Worm (Caenorhabditis elegans) whole organism, L1 larva: ENCODE measurements around the gene Y62H9A.1.

Source experiments
- lin-13 ChIP-seq: fragments of 150-350 bp; optimal IDR thresholded peaks from 2 replicates; lab custom pipeline; 2014; ENCODE audit warnings: missing biosample characterization, missing genetic modification reagents, missing genetic modification characterization
- mdl-1 ChIP-seq, 2 experiments: fragments of 150-350 bp; optimal IDR thresholded peaks; 2 replicates each; lab custom pipeline; 2014 to 2017; ENCODE audit warnings: missing biosample characterization in 2 of 2, missing genetic modification characterization in 2 of 2, inconsistent platforms in 1 of 2
- nhr-11 ChIP-seq: fragments of 150-350 bp; optimal IDR thresholded peaks from 2 replicates; lab custom pipeline; 2014; ENCODE audit warnings: missing biosample characterization, missing genetic modification characterization
- swsn-7 ChIP-seq: sonication (generic microtip); optimal IDR thresholded peaks from 2 replicates; lab custom pipeline; 2016; ENCODE audit warnings: missing genetic modification characterization, missing compliant biosample characterization
- ztf-11 ChIP-seq, 2 experiments: sonication (generic microtip); optimal IDR thresholded peaks; 2 replicates each; lab custom pipeline; 2016 to 2017; ENCODE audit warnings: missing genetic modification characterization in 2 of 2, missing biosample characterization in 1 of 2, missing compliant biosample characterization in 1 of 2

DNA sequence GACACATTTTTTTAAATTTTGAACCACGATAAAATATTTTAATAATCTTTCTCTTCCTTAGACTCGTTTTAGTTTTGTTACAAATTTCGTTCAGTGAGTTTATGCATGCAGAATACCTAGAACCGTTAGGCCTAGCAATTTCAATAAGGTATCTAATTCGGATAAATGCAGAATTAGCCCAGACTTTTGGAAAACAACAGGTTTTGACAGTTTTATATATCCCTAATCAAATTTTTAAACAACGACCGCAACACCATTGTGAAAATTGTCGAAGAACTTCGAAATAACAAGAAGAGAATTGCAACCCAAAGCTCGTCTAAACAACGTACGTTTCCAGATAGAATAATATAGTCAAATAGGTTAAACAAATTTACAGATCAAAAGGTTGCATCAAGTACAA, 42.7 kb downstream of the Y62H9A.1 start, which contains the start of gene Y62H9A.16:
- TF ChIP-seq mdl-1 (tag; optimal IDR thresholded peaks at IDR 0.05; lab: Kevin White, UChicago) (no peak), lin-13 (GFP tag; lab: Kevin White, UChicago) (no peak), ztf-11 (tag; optimal IDR thresholded peaks at IDR 0.05; lab: Kevin White, UChicago) (no peak), swsn-7 (tag; lab: Kevin White, UChicago) (no peak), nhr-11 (tag; lab: Kevin White, UChicago) (no peak)
